Fruit fly (Drosophila melanogaster) whole organism, prepupa: Measurements from ENCODE around the gene CG15544.

Source experiments
- CG10631 ChIP-seq: fragments of 200-800 bp; sonication (Bioruptor generic); optimal IDR thresholded peaks from 2 replicates; lab custom pipeline; 2016; ENCODE audit warnings: missing biosample characterization, missing genetic modification characterization
- CG10669 ChIP-seq: fragments of 200-800 bp; sonication (Bioruptor generic); optimal IDR thresholded peaks from 3 replicates; lab custom pipeline; 2018; ENCODE audit warnings: missing biosample characterization, mild to moderate bottlenecking, missing genetic modification characterization, moderate library complexity
- CG11294 ChIP-seq: fragments of 200-800 bp; sonication (Bioruptor generic); IDR thresholded peaks from 2 replicates; pipeline ENCODE4 v1.3.6; 2022; ENCODE audit warnings: missing biosample characterization, missing genetic modification characterization
- CG11902 ChIP-seq: fragments of 200-800 bp; sonication (Bioruptor generic); optimal IDR thresholded peaks from 3 replicates; lab custom pipeline; 2016; ENCODE audit warnings: missing biosample characterization, missing genetic modification characterization
- CG15336 ChIP-seq: fragments of 200-800 bp; sonication (Bioruptor generic); IDR thresholded peaks from 2 replicates; pipeline ENCODE4 v1.3.6; 2022; ENCODE audit warnings: missing biosample characterization, missing genetic modification characterization
- CG1621 ChIP-seq: fragments of 200-800 bp; sonication (Bioruptor generic); optimal IDR thresholded peaks from 3 replicates; lab custom pipeline; 2018; ENCODE audit warnings: missing biosample characterization, mild to moderate bottlenecking, missing genetic modification characterization
- CG3032 ChIP-seq: fragments of 200-800 bp; optimal IDR thresholded peaks from 2 replicates; lab custom pipeline; 2019; ENCODE audit warnings: missing biosample characterization, mild to moderate bottlenecking, missing genetic modification characterization, moderate library complexity
- CG31627 ChIP-seq: fragments of 200-800 bp; sonication (Bioruptor generic); optimal IDR thresholded peaks from 3 replicates; lab custom pipeline; 2016; ENCODE audit warnings: missing biosample characterization, missing genetic modification characterization
- CG32006 ChIP-seq: fragments of 200-800 bp; sonication (Bioruptor generic); optimal IDR thresholded peaks from 3 replicates; lab custom pipeline; 2017; ENCODE audit warnings: missing biosample characterization, mild to moderate bottlenecking, missing genetic modification characterization
- CG34406 ChIP-seq: fragments of 200-800 bp; sonication (Bioruptor generic); optimal IDR thresholded peaks from 3 replicates; lab custom pipeline; 2016; ENCODE audit warnings: missing biosample characterization, missing genetic modification characterization
- CG3919 ChIP-seq: fragments of 200-800 bp; sonication (Bioruptor generic); optimal IDR thresholded peaks from 3 replicates; lab custom pipeline; 2016; ENCODE audit warnings: missing biosample characterization, missing genetic modification characterization
- CG6276 ChIP-seq: fragments of 200-800 bp; sonication (Bioruptor generic); optimal IDR thresholded peaks from 2 replicates; lab custom pipeline; 2017; ENCODE audit warnings: missing biosample characterization, mild to moderate bottlenecking, missing genetic modification characterization
- CG6792 ChIP-seq: fragments of 200-800 bp; sonication (Bioruptor generic); optimal IDR thresholded peaks from 3 replicates; lab custom pipeline; 2016; ENCODE audit warnings: missing biosample characterization, missing genetic modification characterization
- CG6808 ChIP-seq: fragments of 200-800 bp; sonication (Bioruptor generic); optimal IDR thresholded peaks from 3 replicates; lab custom pipeline; 2017; ENCODE audit warnings: missing biosample characterization, missing genetic modification characterization, mild to moderate bottlenecking, moderate library complexity, missing genetic modification reagents
- CG8119 ChIP-seq: fragments of 200-800 bp; sonication (Bioruptor generic); IDR thresholded peaks from 3 replicates; pipeline ENCODE4 v1.3.6; 2022; ENCODE audit warnings: missing biosample characterization, missing genetic modification characterization
- CG8319 ChIP-seq: fragments of 200-800 bp; sonication (Bioruptor generic); optimal IDR thresholded peaks from 3 replicates; lab custom pipeline; 2016; ENCODE audit warnings: missing biosample characterization, missing genetic modification characterization
- CG8632 ChIP-seq: fragments of 200-800 bp; sonication (Bioruptor generic); optimal IDR thresholded peaks from 3 replicates; lab custom pipeline; 2016; ENCODE audit warnings: missing biosample characterization, missing genetic modification characterization
- Eip75B ChIP-seq: fragments of 200-800 bp; sonication (Bioruptor generic); optimal IDR thresholded peaks from 3 replicates; lab custom pipeline; 2016; ENCODE audit warnings: missing biosample characterization, missing genetic modification characterization
- Eip78C ChIP-seq: fragments of 200-800 bp; sonication (Bioruptor generic); peaks from one replicate; lab custom pipeline; 2016; ENCODE audit warnings: missing biosample characterization, missing genetic modification characterization
- Eip93F ChIP-seq: fragments of 200-800 bp; sonication (Bioruptor generic); optimal IDR thresholded peaks from 2 replicates; lab custom pipeline; 2016; ENCODE audit warnings: missing biosample characterization, mild to moderate bottlenecking, missing genetic modification characterization
- Ets21C ChIP-seq: fragments of 200-800 bp; sonication (Bioruptor generic); optimal IDR thresholded peaks from 3 replicates; lab custom pipeline; 2016; ENCODE audit warnings: missing biosample characterization, missing genetic modification characterization
- Gug ChIP-seq: fragments of 200-800 bp; sonication (Bioruptor generic); IDR thresholded peaks from 2 replicates; pipeline ENCODE4 v1.3.6; 2022; ENCODE audit warnings: missing biosample characterization, missing genetic modification characterization
- Hr38 ChIP-seq: sonication (Bioruptor generic); optimal IDR thresholded peaks from 2 replicates; lab custom pipeline; 2016; ENCODE audit warnings: missing biosample characterization, missing genetic modification characterization
- Hr39 ChIP-seq: fragments of 200-800 bp; sonication (Bioruptor generic); optimal IDR thresholded peaks from 2 replicates; lab custom pipeline; 2016; ENCODE audit warnings: missing biosample characterization, missing genetic modification characterization
- Hr4 ChIP-seq: fragments of 200-800 bp; sonication (Bioruptor generic); optimal IDR thresholded peaks from 3 replicates; lab custom pipeline; 2016; ENCODE audit warnings: missing biosample characterization, missing genetic modification characterization
- Lpt ChIP-seq: fragments of 200-800 bp; sonication (Bioruptor generic); optimal IDR thresholded peaks from 3 replicates; lab custom pipeline; 2016; ENCODE audit warnings: missing biosample characterization, missing genetic modification characterization
- OdsH ChIP-seq: fragments of 200-800 bp; sonication (Bioruptor generic); optimal IDR thresholded peaks from 3 replicates; lab custom pipeline; 2016; ENCODE audit warnings: missing biosample characterization, missing genetic modification characterization
- Smox ChIP-seq: fragments of 200-800 bp; sonication (Bioruptor generic); optimal IDR thresholded peaks from 3 replicates; lab custom pipeline; 2016; ENCODE audit warnings: missing biosample characterization, missing genetic modification characterization
- Sox102F ChIP-seq: fragments of 200-800 bp; sonication (Bioruptor generic); optimal IDR thresholded peaks from 2 replicates; lab custom pipeline; 2016; ENCODE audit warnings: missing biosample characterization, mild to moderate bottlenecking, missing genetic modification characterization
- Sox14 ChIP-seq: fragments of 200-800 bp; sonication (Bioruptor generic); optimal IDR thresholded peaks from 3 replicates; lab custom pipeline; 2016; ENCODE audit warnings: missing biosample characterization, missing genetic modification characterization
- Sox15 ChIP-seq: fragments of 200-800 bp; sonication (Bioruptor generic); optimal IDR thresholded peaks from 3 replicates; lab custom pipeline; 2016; ENCODE audit warnings: missing biosample characterization, missing genetic modification characterization
- achi ChIP-seq: fragments of 200-800 bp; sonication (Bioruptor generic); optimal IDR thresholded peaks from 3 replicates; lab custom pipeline; 2016; ENCODE audit warnings: missing biosample characterization, missing genetic modification characterization
- acj6 ChIP-seq: fragments of 200-800 bp; sonication (Bioruptor generic); optimal IDR thresholded peaks from 3 replicates; lab custom pipeline; 2016; ENCODE audit warnings: missing biosample characterization, missing genetic modification characterization
- dsx ChIP-seq: fragments of 200-800 bp; optimal IDR thresholded peaks from 3 replicates; lab custom pipeline; 2019; ENCODE audit warnings: missing biosample characterization, mild to moderate bottlenecking, missing genetic modification characterization, moderate library complexity; ENCODE audit not compliant: poor library complexity, severe bottlenecking
- eg ChIP-seq: fragments of 200-800 bp; sonication (Bioruptor generic); IDR thresholded peaks from 3 replicates; pipeline ENCODE4 v1.3.6; 2022; ENCODE audit warnings: missing biosample characterization, missing genetic modification characterization
- esn ChIP-seq: fragments of 200-800 bp; sonication (Bioruptor generic); optimal IDR thresholded peaks from 2 replicates; lab custom pipeline; 2016; ENCODE audit warnings: missing biosample characterization, mild to moderate bottlenecking, missing genetic modification characterization, moderate library complexity
- fd59A ChIP-seq: fragments of 200-800 bp; sonication (Bioruptor generic); optimal IDR thresholded peaks from 2 replicates; lab custom pipeline; 2017; ENCODE audit warnings: missing biosample characterization, mild to moderate bottlenecking, missing genetic modification characterization, missing genetic modification reagents
- fd85E ChIP-seq: fragments of 200-800 bp; sonication (Bioruptor generic); optimal IDR thresholded peaks from 3 replicates; lab custom pipeline; 2016; ENCODE audit warnings: missing biosample characterization, missing genetic modification characterization
- fkh ChIP-seq: fragments of 200-800 bp; sonication (Bioruptor generic); optimal IDR thresholded peaks from 3 replicates; lab custom pipeline; 2017; ENCODE audit warnings: missing biosample characterization, mild to moderate bottlenecking, missing genetic modification characterization, moderate library complexity
- net ChIP-seq: fragments of 200-800 bp; sonication (Bioruptor generic); optimal IDR thresholded peaks from 3 replicates; lab custom pipeline; 2016; ENCODE audit warnings: missing biosample characterization, missing genetic modification characterization
- pdm3 ChIP-seq: fragments of 200-800 bp; sonication (Bioruptor generic); optimal IDR thresholded peaks from 3 replicates; lab custom pipeline; 2016; ENCODE audit warnings: missing biosample characterization, missing genetic modification characterization
- salr ChIP-seq, 2 experiments: fragments of 200-800 bp; sonication (Bioruptor generic); optimal IDR thresholded peaks; 3 replicates each; lab custom pipeline; 2016 to 2018; ENCODE audit warnings: missing biosample characterization in 2 of 2, missing genetic modification characterization in 2 of 2, mild to moderate bottlenecking in 1 of 2
- spab ChIP-seq: fragments of 200-800 bp; sonication (Bioruptor generic); optimal IDR thresholded peaks from 2 replicates; lab custom pipeline; 2017; ENCODE audit warnings: missing biosample characterization, mild to moderate bottlenecking, missing genetic modification characterization, missing genetic modification reagents
- ss ChIP-seq, 2 experiments: fragments of 200-800 bp; sonication (Bioruptor generic); optimal IDR thresholded peaks; 2 replicates in 1 of 2; 3 replicates in 1 of 2; lab custom pipeline; 2017 to 2018; ENCODE audit warnings: mild to moderate bottlenecking in 2 of 2, missing biosample characterization in 2 of 2, missing genetic modification characterization in 2 of 2, moderate library complexity in 1 of 2
- svp ChIP-seq: fragments of 200-800 bp; sonication (Bioruptor generic); peaks from one replicate; lab custom pipeline; 2016; ENCODE audit warnings: missing biosample characterization, missing genetic modification characterization
- topi ChIP-seq: fragments of 200-800 bp; sonication (Bioruptor generic); optimal IDR thresholded peaks from 3 replicates; lab custom pipeline; 2016; ENCODE audit warnings: missing biosample characterization, missing genetic modification characterization
- vri ChIP-seq: fragments of 200-800 bp; sonication (Bioruptor generic); optimal IDR thresholded peaks from 3 replicates; lab custom pipeline; 2016; ENCODE audit warnings: missing biosample characterization, mild to moderate bottlenecking, missing genetic modification characterization

Gene CG15544

DNA sequence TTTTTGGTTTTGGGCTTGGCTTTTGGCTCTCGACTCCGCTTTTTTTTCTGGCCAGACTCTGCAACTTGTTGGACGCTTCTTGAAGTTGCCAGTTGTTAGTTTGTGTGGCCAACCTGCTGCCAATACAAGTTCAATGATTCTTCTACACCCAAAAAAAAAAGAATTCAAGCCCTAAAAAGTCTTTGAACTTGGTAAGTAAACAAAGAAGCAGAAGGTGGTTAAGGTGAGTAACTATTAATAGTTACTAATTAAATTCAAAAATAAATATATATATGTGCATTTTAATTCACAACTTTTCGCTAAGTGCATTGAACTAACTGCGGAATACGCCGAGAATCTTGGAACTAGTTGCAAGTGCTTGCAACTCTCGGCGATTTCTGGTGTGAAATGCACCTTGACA is 5.5 kb downstream of the CG15544 start (continued):
- peak; percentile 7 for TF ChIP-seq Sox102F (GFP tag; lab: Kevin White, UChicago)
- peak; percentile 55 for TF ChIP-seq CG6276 (GFP tag; lab: Kevin White, UChicago)
- TF ChIP-seq CG3919 (GFP tag; lab: Kevin White, UChicago): peak; percentile 42
- TF ChIP-seq fd85E (GFP tag; lab: Kevin White, UChicago): no peak
- no peak for TF ChIP-seq Ets21C (GFP tag; lab: Kevin White, UChicago)
- peak; percentile 28 for TF ChIP-seq OdsH (GFP tag; lab: Kevin White, UChicago)
- no peak for TF ChIP-seq CG8632 (GFP tag; lab: Kevin White, UChicago)
- TF ChIP-seq Gug: peak; percentile 42
- peak; percentile 5 for TF ChIP-seq Hr4 (GFP tag; lab: Kevin White, UChicago)
- no peak for TF ChIP-seq ss (GFP tag; optimal IDR thresholded peaks at IDR 0.05; lab: Kevin White, UChicago)
- no peak for TF ChIP-seq fd59A (GFP tag; lab: Kevin White, UChicago)
- TF ChIP-seq topi: peak; percentile 17
- no peak for TF ChIP-seq CG6808 (GFP tag; lab: Kevin White, UChicago)
- peak; percentile 11 for TF ChIP-seq spab (GFP tag; lab: Kevin White, UChicago)
- TF ChIP-seq CG1621 (tag; lab: Kevin White, UChicago): no peak
- no peak for TF ChIP-seq CG34406 (GFP tag; lab: Kevin White, UChicago)
- TF ChIP-seq eg (GFP tag; lab: Robert Waterston, UW): peak; percentile 76
- no peak for TF ChIP-seq Hr39
- no peak for TF ChIP-seq Sox15
- no peak for TF ChIP-seq CG11902 (GFP tag; lab: Kevin White, UChicago)
- peak; percentile 36; the same call in 1 of the 2 replicates for TF ChIP-seq CG11294 (GFP tag; lab: Robert Waterston, UW)
- TF ChIP-seq CG10631 (GFP tag; lab: Kevin White, UChicago): peak; percentile 69
- no peak for TF ChIP-seq dsx (GFP tag; lab: Kevin White, UChicago)
- TF ChIP-seq CG8319 (GFP tag; lab: Kevin White, UChicago): no peak
- no peak for TF ChIP-seq Eip93F (GFP tag; lab: Kevin White, UChicago)
- no peak for TF ChIP-seq CG31627 (GFP tag; lab: Kevin White, UChicago)
- peak; percentile 68 for TF ChIP-seq Eip78C (GFP tag; lab: Kevin White, UChicago)
- no peak for TF ChIP-seq Smox
- peak; percentile 48 for TF ChIP-seq acj6

DNA sequence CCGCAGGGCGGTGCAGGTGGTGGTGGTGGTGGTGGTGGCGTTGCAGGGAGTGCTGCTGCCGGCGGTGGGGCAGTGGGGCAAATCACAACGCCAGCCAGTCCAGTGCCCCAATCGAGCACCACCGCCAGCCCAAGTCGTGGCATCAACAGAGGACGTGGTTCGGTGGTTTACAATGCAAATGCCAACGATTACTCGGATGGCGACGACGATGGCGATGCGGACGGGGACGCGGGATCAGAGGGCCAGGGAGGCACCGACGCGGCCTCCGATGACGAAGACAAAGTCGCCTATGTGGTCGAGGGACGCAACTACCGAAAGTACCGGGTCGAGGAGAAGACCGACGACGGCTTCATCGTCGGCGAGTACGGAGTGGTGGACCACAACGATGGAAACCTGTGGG is 13.1 kb downstream of the CG15544 start:
- TF ChIP-seq fkh (GFP tag; lab: Kevin White, UChicago) (no peak), fd85E (GFP tag; lab: Kevin White, UChicago) (no peak), Hr38 (peak; percentile 2), dsx (GFP tag; lab: Kevin White, UChicago) (peak; percentile 66), CG32006 (no peak), Sox14 (GFP tag; lab: Kevin White, UChicago) (no peak), Eip78C (GFP tag; lab: Kevin White, UChicago) (peak; percentile 13), svp (GFP tag; lab: Kevin White, UChicago) (peak; percentile 55), Sox15 (no peak)
- TF ChIP-seq, all 60 proteins: peak for 4

DNA sequence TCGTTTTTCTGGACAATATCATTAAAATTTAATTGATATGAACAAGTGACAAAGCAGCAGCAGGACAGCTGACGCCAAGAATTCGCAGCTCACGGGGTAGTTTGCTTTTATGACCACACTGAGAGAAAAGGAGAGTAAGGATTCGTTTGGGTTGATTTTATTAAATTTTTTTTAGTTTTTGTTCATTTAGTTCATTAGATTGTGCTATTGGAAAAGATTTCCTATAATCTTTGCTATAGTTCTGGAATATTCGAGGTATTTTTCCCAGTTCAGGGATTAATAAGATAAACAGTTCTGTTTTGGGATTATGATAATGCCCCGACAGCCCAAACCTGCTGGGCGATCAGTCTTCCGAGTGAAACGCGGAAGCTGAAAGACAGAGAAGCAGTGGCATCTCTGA is 14.6 kb downstream of the CG15544 start:
- TF ChIP-seq CG11902 (GFP tag; lab: Kevin White, UChicago) (peak; percentile 46), CG8319 (GFP tag; lab: Kevin White, UChicago) (peak; percentile 29), salr (GFP tag; optimal IDR thresholded peaks at IDR 0.05; lab: Kevin White, UChicago) (peak; percentile 34 to 36), topi (peak; percentile 85), CG8119 (GFP tag; lab: Robert Waterston, UW) (peak; percentile 32; the same call in 1 of the 3 replicates), Lpt (peak; percentile 43), esn (GFP tag; lab: Kevin White, UChicago) (peak; percentile 79), vri (GFP tag; lab: Kevin White, UChicago) (peak; percentile 18), Ets21C (GFP tag; lab: Kevin White, UChicago) (peak; percentile 49), OdsH (GFP tag; lab: Kevin White, UChicago) (peak; percentile 65), CG6792 (GFP tag; lab: Kevin White, UChicago) (peak; percentile 55), CG11294 (GFP tag; lab: Robert Waterston, UW) (no peak), CG10669 (peak; percentile 85), CG3032 (tag; lab: Kevin White, UChicago) (peak; percentile 79), ss (GFP tag; optimal IDR thresholded peaks at IDR 0.05; lab: Kevin White, UChicago) (peak; percentile 23 to 69), spab (GFP tag; lab: Kevin White, UChicago) (peak; percentile 76), Eip78C (GFP tag; lab: Kevin White, UChicago) (peak; percentile 95), CG3919 (GFP tag; lab: Kevin White, UChicago) (peak; percentile 77), Eip75B (GFP tag; lab: Kevin White, UChicago) (peak; percentile 61), Hr4 (GFP tag; lab: Kevin White, UChicago) (peak; percentile 16), pdm3 (GFP tag; lab: Kevin White, UChicago) (peak; percentile 67), Gug (no peak), net (GFP tag; lab: Kevin White, UChicago) (peak; percentile 63), acj6 (peak; percentile 79), achi (GFP tag; lab: Kevin White, UChicago) (peak; percentile 63), CG15336 (GFP tag; lab: Robert Waterston, UW) (peak; percentile 48; the same call in 1 of the 2 replicates)
